Worm (Caenorhabditis elegans) whole organism, early embryonic: ENCODE data around the gene srt-70.

ENCODE experiments used
- B0310.2 ChIP-seq: sonication (generic microtip); optimal IDR thresholded peaks from 2 replicates; lab custom pipeline; 2016; ENCODE audit warnings: mild to moderate bottlenecking, missing genetic modification characterization, missing compliant biosample characterization
- F13C5.2 ChIP-seq: sonication (generic microtip); optimal IDR thresholded peaks from 2 replicates; lab custom pipeline; 2017; ENCODE audit warnings: mild to moderate bottlenecking, missing genetic modification characterization, inconsistent platforms, missing compliant biosample characterization
- aly-1 ChIP-seq: sonication (generic microtip); optimal IDR thresholded peaks from 2 replicates; lab custom pipeline; 2016; ENCODE audit warnings: missing genetic modification characterization, missing compliant biosample characterization
- ama-1 ChIP-seq: fragments of 150-350 bp; optimal IDR thresholded peaks from 2 replicates; lab custom pipeline; 2014
- ceh-13 ChIP-seq: fragments of 200-800 bp; sonication (Bioruptor generic); optimal IDR thresholded peaks from 2 replicates; lab custom pipeline; 2018; ENCODE audit warnings: mild to moderate bottlenecking, missing genetic modification characterization, missing compliant biosample characterization
- ceh-36 ChIP-seq: sonication (generic microtip); optimal IDR thresholded peaks from 2 replicates; lab custom pipeline; 2016; ENCODE audit warnings: missing genetic modification characterization, inconsistent platforms, missing compliant biosample characterization
- ets-7 ChIP-seq: sonication (generic microtip); optimal IDR thresholded peaks from 2 replicates; lab custom pipeline; 2016; ENCODE audit warnings: missing genotype, missing genetic modification characterization, missing compliant biosample characterization
- flt-1 ChIP-seq: fragments of 200-800 bp; sonication (Bioruptor generic); IDR thresholded peaks from 2 replicates; pipeline ENCODE4 v1.3.6; 2022; ENCODE audit warnings: missing genetic modification characterization, missing compliant biosample characterization
- hmbx-1 ChIP-seq: sonication (generic microtip); optimal IDR thresholded peaks from 2 replicates; lab custom pipeline; 2016; ENCODE audit warnings: mild to moderate bottlenecking, missing genetic modification characterization, missing compliant biosample characterization
- hmg-4 ChIP-seq: fragments of 200-800 bp; sonication (Bioruptor generic); optimal IDR thresholded peaks from 2 replicates; lab custom pipeline; 2018; ENCODE audit warnings: mild to moderate bottlenecking, missing genetic modification characterization, missing compliant biosample characterization
- hnd-1 ChIP-seq: sonication (generic microtip); optimal IDR thresholded peaks from 2 replicates; lab custom pipeline; 2016; ENCODE audit warnings: missing genetic modification characterization, missing compliant biosample characterization
- pes-1 ChIP-seq: fragments of 200-800 bp; sonication (Bioruptor generic); IDR thresholded peaks from 2 replicates; pipeline ENCODE4 v1.3.6; 2022; ENCODE audit warnings: missing genetic modification reagents, missing genetic modification characterization, missing compliant biosample characterization
- scrt-1 ChIP-seq: fragments of 200-800 bp; sonication (Bioruptor generic); IDR thresholded peaks from 2 replicates; pipeline ENCODE4 v1.3.6; 2022; ENCODE audit warnings: missing genetic modification characterization, missing compliant biosample characterization
- sea-1 ChIP-seq: fragments of 200-800 bp; sonication (Bioruptor generic); conservative IDR thresholded peaks from 2 replicates; pipeline ENCODE4 v1.3.6; 2022; ENCODE audit warnings: missing genetic modification characterization, missing compliant biosample characterization
- tbx-11 ChIP-seq: fragments of 200-800 bp; sonication (Bioruptor generic); IDR thresholded peaks from 2 replicates; pipeline ENCODE4 v1.3.6; 2022; ENCODE audit warnings: missing genetic modification characterization, missing compliant biosample characterization
- tbx-37 ChIP-seq: fragments of 200-800 bp; sonication (Bioruptor generic); conservative IDR thresholded peaks from 2 replicates; pipeline ENCODE4 v1.3.6; 2022; ENCODE audit warnings: missing genetic modification reagents, missing genetic modification characterization, missing compliant biosample characterization
- tra-4 ChIP-seq: sonication (generic microtip); optimal IDR thresholded peaks from 2 replicates; lab custom pipeline; 2017; ENCODE audit warnings: missing genetic modification characterization, missing compliant biosample characterization

The srt-70 gene

DNA sequence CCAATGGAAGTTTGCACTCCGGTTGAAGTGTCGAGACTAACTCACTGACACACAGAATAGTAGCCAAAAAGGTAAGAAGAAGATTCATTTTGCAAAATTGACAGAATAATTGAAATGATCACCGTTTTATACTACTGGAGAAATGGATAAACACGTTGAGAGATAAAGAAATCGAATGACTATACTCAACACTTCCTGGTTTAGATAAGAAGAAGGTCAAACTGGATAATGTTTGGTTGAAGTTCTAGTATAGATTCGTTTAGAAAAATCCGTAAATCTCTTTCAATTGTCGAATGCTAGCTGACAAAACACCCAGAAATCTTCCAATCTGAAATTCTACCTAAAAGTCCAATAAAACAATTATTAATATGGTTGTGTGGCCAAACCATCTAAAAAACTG is 27.9 kb upstream of the srt-70 start, which contains the start of gene Y49G5A.1:
Y49G5A.1 (minus strand) TSS at position 101 of the 400 bp plus-strand sequence.
- TF ChIP-seq hmbx-1 (tag; lab: Kevin White, UChicago) = no peak
- TF ChIP-seq F13C5.2 (tag; lab: Kevin White, UChicago) = no peak
- TF ChIP-seq hmg-4 = no peak
- no peak for TF ChIP-seq ceh-36
- no peak for TF ChIP-seq hnd-1
- TF ChIP-seq flt-1 (GFP tag; lab: Robert Waterston, UW) = no peak
- TF ChIP-seq B0310.2 (tag; lab: Kevin White, UChicago) = no peak
- TF ChIP-seq ceh-13 = no peak
- no peak for TF ChIP-seq ets-7 (tag; lab: Kevin White, UChicago)
- no peak for TF ChIP-seq sea-1 (GFP tag; lab: Robert Waterston, UW)
- TF ChIP-seq tbx-37 (GFP tag; lab: Robert Waterston, UW) = no peak
- no peak for TF ChIP-seq tra-4 (tag; lab: Kevin White, UChicago)
- TF ChIP-seq tbx-11 (GFP tag; lab: Robert Waterston, UW) = no peak
- TF ChIP-seq ama-1 (lab: Kevin White, UChicago) = no peak
- TF ChIP-seq pes-1 = no peak
- TF ChIP-seq aly-1 (tag; lab: Kevin White, UChicago) = no peak

DNA sequence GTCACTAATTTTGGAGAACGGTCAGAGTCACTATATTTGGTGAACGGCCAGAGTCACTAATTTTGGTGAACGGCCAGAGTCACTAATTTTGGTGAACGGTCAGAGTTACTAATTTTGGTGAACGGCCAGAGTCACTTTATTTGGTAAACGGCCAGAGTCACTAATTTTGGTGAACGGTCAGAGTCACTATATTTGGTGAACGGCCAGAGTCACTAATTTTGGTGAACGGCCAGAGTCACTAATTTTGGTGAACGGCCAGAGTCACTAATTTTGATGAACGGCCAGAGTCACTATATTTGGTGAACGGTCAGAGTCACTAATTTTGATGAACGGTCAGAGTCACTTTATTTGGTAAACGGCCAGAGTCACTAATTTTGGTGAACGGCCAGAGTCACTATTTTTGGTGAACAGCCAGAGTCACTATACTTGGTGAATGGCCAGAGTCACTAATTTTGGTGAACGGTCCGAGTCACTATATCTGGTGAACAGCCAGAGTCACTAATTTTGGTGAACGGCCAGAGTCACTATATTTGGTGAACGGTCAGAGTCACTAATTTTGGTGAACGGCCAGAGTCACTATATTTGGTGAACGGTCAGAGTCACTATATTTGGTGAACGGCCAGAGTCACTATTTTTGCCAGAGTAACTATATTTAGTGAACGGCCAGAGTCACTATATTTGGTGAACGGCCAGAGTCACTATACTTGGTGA is 25.1 kb upstream of the srt-70 start:
- peak; percentile 25 for TF ChIP-seq ceh-13
- TF ChIP-seq ets-7 (tag; lab: Kevin White, UChicago) = peak; percentile 34
- TF ChIP-seq tra-4 (tag; lab: Kevin White, UChicago) = peak; percentile 53
- TF ChIP-seq hmg-4 = peak; percentile 74
- TF ChIP-seq ceh-36 = peak; percentile 12

DNA sequence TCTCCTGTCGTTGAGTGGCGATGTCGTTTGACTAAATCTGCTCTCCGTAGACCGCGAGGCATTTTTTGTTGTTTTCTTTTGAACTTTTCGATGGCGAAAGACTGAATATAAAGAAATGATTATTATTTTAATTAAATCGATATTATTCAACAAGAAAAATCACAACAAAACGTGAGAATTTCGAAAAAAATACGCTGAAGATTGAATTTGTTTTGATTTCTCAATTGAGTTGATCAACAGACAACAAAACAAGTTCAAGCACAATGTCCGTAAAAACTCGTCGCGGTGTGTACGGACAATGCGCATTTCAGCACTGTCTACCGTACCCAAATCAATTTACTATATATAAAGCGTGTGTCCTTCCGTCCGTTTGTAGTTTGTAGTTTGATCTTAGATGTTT is 18.7 kb upstream of the srt-70 start, which contains the start of gene B0238.9:
B0238.9 (minus strand) TSS at position 101 of the 400 bp plus-strand sequence.
- TF ChIP-seq scrt-1 (GFP tag; lab: Robert Waterston, UW) (no peak), tra-4 (tag; lab: Kevin White, UChicago) (no peak), pes-1 (no peak), tbx-37 (GFP tag; lab: Robert Waterston, UW) (no peak), flt-1 (GFP tag; lab: Robert Waterston, UW) (no peak), hmg-4 (no peak), hnd-1 (no peak), B0310.2 (tag; lab: Kevin White, UChicago) (no peak), aly-1 (tag; lab: Kevin White, UChicago) (no peak)

DNA sequence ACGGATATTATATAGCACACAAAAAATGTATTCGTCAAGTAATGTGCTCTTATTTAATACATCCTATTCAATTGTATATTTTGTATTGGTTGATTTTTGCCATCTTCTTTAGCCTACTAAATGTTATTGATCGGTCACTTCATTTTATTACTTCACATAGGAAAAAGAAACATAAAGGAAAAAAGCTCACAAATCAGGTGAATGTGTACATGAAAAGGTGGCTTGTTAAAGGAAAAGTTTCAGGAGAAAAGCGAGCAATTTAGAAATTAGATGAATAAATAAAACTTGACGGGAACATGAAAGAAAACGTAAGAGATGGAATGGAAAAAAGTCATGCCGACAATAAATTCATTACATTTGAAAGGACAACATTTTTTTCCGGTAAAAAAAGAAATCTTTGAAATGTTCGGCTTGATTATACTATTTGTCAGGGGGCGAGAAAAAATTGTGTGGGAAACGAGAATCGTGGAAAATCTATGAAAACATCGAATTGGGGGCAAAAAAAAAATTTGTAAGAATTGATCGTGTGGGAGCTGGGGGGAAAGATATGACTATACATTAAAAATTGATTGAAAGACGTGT is 16.2 kb upstream of the srt-70 start:
- TF ChIP-seq ceh-36 = no peak
- no peak for TF ChIP-seq F13C5.2 (tag; lab: Kevin White, UChicago)
- TF ChIP-seq pes-1 = 0 out of 2 replicates have a peak, but pooled peaks have one; percentile 14
- TF ChIP-seq hmg-4 = no peak
- TF ChIP-seq hmbx-1 (tag; lab: Kevin White, UChicago) = no peak

DNA sequence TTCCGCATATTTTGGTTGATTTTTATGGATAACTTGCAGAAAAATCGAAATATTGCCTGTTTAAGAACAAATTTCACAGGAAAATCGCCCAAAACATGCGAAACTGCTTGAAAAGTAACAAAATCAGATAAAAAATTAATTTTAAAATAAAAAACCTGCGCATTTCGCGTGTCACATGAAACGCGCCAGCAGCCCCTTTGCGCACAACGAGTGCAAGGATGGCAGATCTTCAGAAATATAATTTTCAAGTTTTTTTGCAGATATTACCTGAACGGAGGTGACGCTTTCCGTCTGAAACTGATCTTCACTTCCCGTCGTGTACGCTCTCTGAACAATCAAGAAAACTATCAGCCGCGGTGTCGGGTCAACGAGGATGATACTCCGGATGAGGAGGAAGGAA is 15.6 kb upstream of the srt-70 start:
- TF ChIP-seq tbx-11 (GFP tag; lab: Robert Waterston, UW) = 0 out of 2 replicates have a peak, but pooled peaks have one; percentile 55
- no peak for TF ChIP-seq B0310.2 (tag; lab: Kevin White, UChicago)
- peak; percentile 27 for TF ChIP-seq F13C5.2 (tag; lab: Kevin White, UChicago)
- TF ChIP-seq pes-1 = peak; percentile 60; the same call in 1 of the 2 replicates

DNA sequence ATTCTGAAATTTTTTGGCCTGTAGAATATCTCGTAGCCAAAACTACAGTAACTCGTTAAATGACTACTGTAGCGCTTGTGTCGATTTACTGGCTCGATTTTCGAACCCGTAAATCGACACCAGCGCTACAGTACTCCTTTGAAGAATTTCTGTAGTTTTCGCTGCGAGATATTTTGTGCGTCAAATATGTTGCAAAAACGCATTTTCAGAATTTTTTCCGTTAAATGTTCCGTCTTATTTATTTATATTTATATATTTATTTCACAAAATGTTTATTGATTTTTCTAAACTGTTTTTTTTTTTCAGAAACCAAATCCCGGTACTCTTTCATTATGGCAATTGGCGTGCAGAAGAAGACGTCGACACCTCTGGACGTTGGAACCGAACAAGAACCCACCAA is 14.4 kb upstream of the srt-70 start, which contains the start of gene natc-2:
natc-2 (plus strand) TSS at position 301 of the 400 bp plus-strand sequence.
- TF ChIP-seq aly-1 (tag; lab: Kevin White, UChicago) = no peak
- TF ChIP-seq ceh-36 = no peak
- no peak for TF ChIP-seq hmg-4
- no peak for TF ChIP-seq tbx-37 (GFP tag; lab: Robert Waterston, UW)
- TF ChIP-seq B0310.2 (tag; lab: Kevin White, UChicago) = no peak
- no peak for TF ChIP-seq hnd-1
- TF ChIP-seq pes-1 = no peak
- no peak for TF ChIP-seq flt-1 (GFP tag; lab: Robert Waterston, UW)
- TF ChIP-seq ceh-13 = no peak
- TF ChIP-seq F13C5.2 (tag; lab: Kevin White, UChicago) = no peak
- TF ChIP-seq sea-1 (GFP tag; lab: Robert Waterston, UW) = no peak
- no peak for TF ChIP-seq ama-1 (lab: Kevin White, UChicago)
- no peak for TF ChIP-seq hmbx-1 (tag; lab: Kevin White, UChicago)
- TF ChIP-seq scrt-1 (GFP tag; lab: Robert Waterston, UW) = no peak
- no peak for TF ChIP-seq ets-7 (tag; lab: Kevin White, UChicago)
- no peak for TF ChIP-seq tra-4 (tag; lab: Kevin White, UChicago)
- TF ChIP-seq tbx-11 (GFP tag; lab: Robert Waterston, UW) = no peak

DNA sequence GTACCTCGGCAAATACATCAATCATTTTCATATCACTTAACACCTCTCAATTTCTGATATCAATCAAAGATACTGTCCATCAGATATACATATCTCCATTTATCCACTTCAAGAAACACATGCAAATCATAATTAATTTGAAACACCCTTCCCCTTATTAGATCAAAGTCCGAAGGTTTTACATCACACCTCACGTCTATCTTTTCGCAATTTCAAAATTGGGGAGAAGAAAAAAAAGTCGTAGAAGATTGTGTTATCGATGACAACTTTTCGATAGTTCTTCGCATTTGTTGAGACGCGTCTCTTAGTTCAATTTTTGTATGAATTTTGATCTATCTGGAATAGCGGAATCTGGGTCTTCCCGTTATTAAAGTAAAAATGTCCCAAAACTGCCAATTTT is 13.9 kb upstream of the srt-70 start:
- TF ChIP-seq tra-4 (tag; lab: Kevin White, UChicago) (no peak), flt-1 (GFP tag; lab: Robert Waterston, UW) (no peak), ets-7 (tag; lab: Kevin White, UChicago) (no peak), tbx-11 (GFP tag; lab: Robert Waterston, UW) (no peak), hnd-1 (no peak), tbx-37 (GFP tag; lab: Robert Waterston, UW) (no peak), ama-1 (lab: Kevin White, UChicago) (no peak)
